Fruit fly (Drosophila melanogaster) whole organism, prepupa: ENCODE data around the gene P5cr-2.

Source experiments
- CG10669 ChIP-seq: fragments of 200-800 bp; sonication (Bioruptor generic); optimal IDR thresholded peaks from 3 replicates; lab custom pipeline; 2018; ENCODE audit warnings: missing biosample characterization, mild to moderate bottlenecking, missing genetic modification characterization, moderate library complexity
- CG16779 ChIP-seq: fragments of 200-800 bp; sonication (Bioruptor generic); optimal IDR thresholded peaks from 3 replicates; lab custom pipeline; 2017; ENCODE audit warnings: missing biosample characterization, mild to moderate bottlenecking, missing genetic modification characterization
- CG7368 ChIP-seq: fragments of 200-800 bp; sonication (Bioruptor generic); optimal IDR thresholded peaks from 3 replicates; lab custom pipeline; 2016; ENCODE audit warnings: missing biosample characterization, missing genetic modification characterization
- Lpt ChIP-seq: fragments of 200-800 bp; sonication (Bioruptor generic); optimal IDR thresholded peaks from 3 replicates; lab custom pipeline; 2016; ENCODE audit warnings: missing biosample characterization, missing genetic modification characterization
- Sox14 ChIP-seq: fragments of 200-800 bp; sonication (Bioruptor generic); optimal IDR thresholded peaks from 3 replicates; lab custom pipeline; 2016; ENCODE audit warnings: missing biosample characterization, missing genetic modification characterization
- spab ChIP-seq: fragments of 200-800 bp; sonication (Bioruptor generic); optimal IDR thresholded peaks from 2 replicates; lab custom pipeline; 2017; ENCODE audit warnings: missing biosample characterization, mild to moderate bottlenecking, missing genetic modification characterization, missing genetic modification reagents

DNA sequence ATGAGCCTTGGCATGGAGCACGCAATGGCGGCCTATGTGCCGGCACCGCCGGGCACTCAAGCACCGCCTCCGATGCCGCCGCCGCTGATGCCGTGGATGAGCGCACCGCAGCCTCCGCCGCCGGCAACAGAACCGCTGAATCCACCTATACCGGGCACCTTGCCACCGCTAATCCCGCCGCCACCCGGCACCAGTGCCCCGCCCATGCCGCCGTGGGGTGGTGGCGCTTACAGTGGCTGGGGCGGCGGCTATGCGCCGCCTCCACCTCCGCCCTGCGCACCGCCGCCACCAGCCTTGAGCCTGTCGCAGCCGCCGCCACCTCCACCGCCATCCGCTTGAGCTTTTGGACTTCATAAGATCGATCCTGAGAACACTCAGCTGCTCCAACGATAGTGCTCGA, 10.0 kb downstream of the P5cr-2 start:
- no peak for TF ChIP-seq Sox14
- no peak for TF ChIP-seq spab (GFP tag; lab: Kevin White, UChicago)
- TF ChIP-seq CG16779 (tag; lab: Kevin White, UChicago) = no peak
- no peak for TF ChIP-seq Lpt (GFP tag; lab: Kevin White, UChicago)
- no peak for TF ChIP-seq CG7368
- TF ChIP-seq CG10669 (GFP tag; lab: Kevin White, UChicago) = no peak
